Worm (Caenorhabditis elegans): Measurements from ENCODE around the gene F55A4.7.

ce11 chrX:1046156-1046831, 8.0 kb upstream of the F55A4.7 start, which contains the start of gene vpat-1:
- TF ChIP-seq vab-15 (tag; optimal IDR thresholded peaks at IDR 0.05) (no peak), alr-1 (tag; optimal IDR thresholded peaks at IDR 0.05; ENCODE audit: borderline replicate concordance) (no peak), efl-3 (GFP tag; optimal IDR thresholded peaks at IDR 0.05) (no peak), C04F5.9 (tag; optimal IDR thresholded peaks at IDR 0.05) (no peak), tbx-2 (tag; optimal IDR thresholded peaks at IDR 0.05) (no peak), nhr-28 (tag; optimal IDR thresholded peaks at IDR 0.05) (no peak), nhr-76 (tag; optimal IDR thresholded peaks at IDR 0.05) (no peak), F16B12.6 (tag; optimal IDR thresholded peaks at IDR 0.05) (no peak), unc-62 (GFP tag; optimal IDR thresholded peaks at IDR 0.05) (no peak), nhr-237 (tag; optimal IDR thresholded peaks at IDR 0.05) (no peak)
